Worm (Caenorhabditis elegans) whole organism, midembryonic: ENCODE results near the gene sqst-5.
"Not testable (repeated sequence)": the region's sequence is repeated elsewhere in the genome, so short reads cannot be mapped to it uniquely, and the experiment has no call there.

Experiments
- T22C8.4 ChIP-seq: fragments of 200-800 bp; sonication (Bioruptor generic); IDR thresholded peaks from 2 replicates; pipeline ENCODE4 v1.3.6; 2022; ENCODE audit warnings: missing genetic modification characterization, missing compliant biosample characterization
- cog-1 ChIP-seq: sonication (generic microtip); optimal IDR thresholded peaks from 2 replicates; lab custom pipeline; 2016; ENCODE audit warnings: missing genetic modification characterization, missing compliant biosample characterization
- flt-1 ChIP-seq: fragments of 200-800 bp; sonication (Bioruptor generic); IDR thresholded peaks from 2 replicates; pipeline ENCODE4 v1.3.6; 2022; ENCODE audit warnings: missing genetic modification characterization, missing compliant biosample characterization
- klf-2 ChIP-seq: fragments of 200-800 bp; sonication (Bioruptor generic); conservative IDR thresholded peaks from 2 replicates; pipeline ENCODE4 v1.3.6; 2022; ENCODE audit warnings: missing genetic modification reagents, missing genetic modification characterization, missing compliant biosample characterization
- med-1 ChIP-seq: sonication (generic microtip); optimal IDR thresholded peaks from 2 replicates; lab custom pipeline; 2017; ENCODE audit warnings: missing genetic modification characterization, mild to moderate bottlenecking, missing compliant biosample characterization, antibody characterized with exemption, missing genetic modification reagents; ENCODE audit not compliant: insufficient read depth
- tab-1 ChIP-seq: fragments of 200-800 bp; sonication (Bioruptor generic); IDR thresholded peaks from 2 replicates; pipeline ENCODE4 v1.3.6; 2022; ENCODE audit warnings: missing genetic modification characterization, missing compliant biosample characterization
- ztf-23 ChIP-seq: fragments of 200-800 bp; sonication (Bioruptor generic); IDR thresholded peaks from 2 replicates; pipeline ENCODE4 v1.3.6; 2022; ENCODE audit warnings: missing genetic modification reagents, missing genetic modification characterization, missing compliant biosample characterization

DNA sequence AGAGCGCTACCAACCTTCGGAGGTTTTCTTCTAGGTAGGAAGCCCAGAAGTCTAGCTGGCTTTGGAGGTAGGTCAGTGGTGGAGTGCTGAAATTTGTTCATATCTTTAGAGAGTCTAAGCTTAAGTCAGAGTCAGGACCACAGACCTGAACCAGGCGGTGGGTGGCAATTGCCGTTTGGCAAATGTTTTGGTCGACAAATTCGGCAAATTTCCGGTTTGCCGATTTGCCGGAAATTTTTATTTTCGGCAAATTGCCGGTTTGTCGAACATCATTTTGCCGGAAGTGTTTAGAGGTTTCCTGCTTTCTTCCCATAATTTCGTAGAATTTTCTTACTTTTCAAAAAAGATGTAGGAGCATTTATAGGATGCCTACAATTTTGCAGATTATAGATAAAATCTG, 48.6 kb downstream of the sqst-5 start, which contains the start of gene C29F9.9:
- TF ChIP-seq flt-1 (GFP tag; lab: Robert Waterston, UW); med-1 (GFP tag; lab: Kevin White, UChicago); T22C8.4 (GFP tag; lab: Robert Waterston, UW); ztf-23 (GFP tag; lab: Robert Waterston, UW); klf-2; tab-1; cog-1: not testable (repeated sequence)
